Fruit fly (Drosophila melanogaster): ENCODE data around the gene CG43390.
A peak's percentile ranks its signal among the peaks of the same experiment; 100 is the strongest.

Gene CG43390

DNA sequence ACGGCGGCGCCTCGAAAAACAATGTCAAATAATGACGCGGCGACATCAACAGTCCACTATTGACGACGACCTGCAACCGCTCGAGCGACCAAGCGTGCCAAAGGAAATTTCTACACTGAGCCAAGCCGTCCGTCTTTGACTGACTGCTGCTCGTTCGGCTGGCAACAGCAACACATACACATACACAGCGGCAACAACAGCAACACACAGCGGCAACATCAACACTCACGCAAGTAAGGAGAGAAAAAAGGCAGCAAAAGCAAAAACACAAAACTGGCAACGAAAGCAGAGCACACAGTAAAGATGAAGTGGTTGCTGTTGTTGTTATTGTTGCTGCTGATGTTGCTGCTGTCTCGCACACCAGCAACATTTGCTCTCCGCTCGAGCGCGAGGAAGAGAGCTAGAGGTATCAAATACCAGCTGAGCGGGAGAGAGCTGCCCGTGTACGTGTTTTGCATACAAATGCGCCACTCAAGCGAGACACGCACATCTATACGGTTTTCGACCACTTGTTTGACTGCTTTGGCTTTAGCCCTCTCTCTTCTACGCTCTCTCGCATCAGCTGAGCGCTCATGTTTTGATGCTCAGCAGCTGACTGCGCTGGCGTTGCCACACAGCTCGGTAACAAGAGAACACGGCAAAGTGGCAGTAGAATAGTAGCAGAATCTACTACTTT, 26.6 kb downstream of the CG43390 start (continued):
- TF ChIP-seq CG10654 (GFP tag; optimal IDR thresholded peaks at IDR 0.05) (no peak), CG8765 (GFP tag; IDR thresholded peaks at IDR 0.05) (peak; percentile 61; the same call in 1 of the 2 replicates), CG9437 (GFP tag; optimal IDR thresholded peaks at IDR 0.05) (no peak), ara (GFP tag; IDR thresholded peaks at IDR 0.05) (no peak), trh (GFP tag; optimal IDR thresholded peaks at IDR 0.05) (no peak), Trl (optimal IDR thresholded peaks at IDR 0.05) (peak; percentile 99 to 100), Trl (GFP tag; optimal IDR thresholded peaks at IDR 0.05) (peak; percentile 78), CG33557 (GFP tag; optimal IDR thresholded peaks at IDR 0.05) (no peak), CG2678 (tag; optimal IDR thresholded peaks at IDR 0.05) (peak; percentile 13), CG4854 (GFP tag; optimal IDR thresholded peaks at IDR 0.05) (no peak), eve (GFP tag; optimal IDR thresholded peaks at IDR 0.05) (no peak), CG14050 (GFP tag; IDR thresholded peaks at IDR 0.05) (no peak), HmgD (GFP tag; optimal IDR thresholded peaks at IDR 0.05) (peak; percentile 20), Dbx (GFP tag; IDR thresholded peaks at IDR 0.05) (0 out of 3 replicates have a peak, but pooled peaks have one; percentile 38), repo (GFP tag; optimal IDR thresholded peaks at IDR 0.05) (no peak), mirr (GFP tag; optimal IDR thresholded peaks at IDR 0.05) (peak; percentile 59), CG13624 (GFP tag; optimal IDR thresholded peaks at IDR 0.05) (peak; percentile 40), Awh (GFP tag; IDR thresholded peaks at IDR 0.05) (no peak), D19A (tag; optimal IDR thresholded peaks at IDR 0.05) (no peak), CG11696 (GFP tag; IDR thresholded peaks at IDR 0.05) (0 out of 2 replicates have a peak, but pooled peaks have one; percentile 17), Drgx (GFP tag; IDR thresholded peaks at IDR 0.05) (peak; percentile 71), CG15601 (tag; optimal IDR thresholded peaks at IDR 0.05) (no peak), TFAM (GFP tag; optimal IDR thresholded peaks at IDR 0.05) (no peak), dmrt11E (tag; optimal IDR thresholded peaks at IDR 0.05) (no peak), CG30020 (tag; optimal IDR thresholded peaks at IDR 0.05) (no peak), Pdp1 (GFP tag; optimal IDR thresholded peaks at IDR 0.05) (no peak), CG10565 (GFP tag; optimal IDR thresholded peaks at IDR 0.05) (no peak), CG14860 (GFP tag; IDR thresholded peaks at IDR 0.05; ENCODE audit: partially characterized antibody) (no peak), Sox100B (GFP tag; optimal IDR thresholded peaks at IDR 0.05) (no peak), CG7928 (GFP tag; optimal IDR thresholded peaks at IDR 0.05) (no peak), Ada2b (GFP tag; IDR thresholded peaks at IDR 0.05) (no peak), CG16815 (GFP tag; optimal IDR thresholded peaks at IDR 0.05) (no peak), CG7963 (GFP tag; IDR thresholded peaks at IDR 0.05; ENCODE audit: partially characterized antibody) (no peak), yki (optimal IDR thresholded peaks at IDR 0.05) (peak; percentile 96), CG18011 (GFP tag; optimal IDR thresholded peaks at IDR 0.05) (no peak), CG43689 (GFP tag; IDR thresholded peaks at IDR 0.05) (no peak), CG2889 (GFP tag; IDR thresholded peaks at IDR 0.05) (no peak), CG3065 (GFP tag; optimal IDR thresholded peaks at IDR 0.05) (no peak), wek (GFP tag; optimal IDR thresholded peaks at IDR 0.05) (peak; percentile 1), jigr1 (GFP tag; IDR thresholded peaks at IDR 0.05) (no peak), mld (GFP tag; IDR thresholded peaks at IDR 0.05; ENCODE audit: partially characterized antibody) (peak; percentile 63; the same call in 1 of the 3 replicates), CG15696 (tag; optimal IDR thresholded peaks at IDR 0.05) (no peak), NFAT (GFP tag; IDR thresholded peaks at IDR 0.05) (peak; percentile 61; the same call in 1 of the 2 replicates), CG10543 (GFP tag; optimal IDR thresholded peaks at IDR 0.05) (peak; percentile 78), CG4424 (GFP tag; optimal IDR thresholded peaks at IDR 0.05) (peak; percentile 100), pros (GFP tag; optimal IDR thresholded peaks at IDR 0.05) (peak; percentile 90), pnt (GFP tag; optimal IDR thresholded peaks at IDR 0.05) (no peak), gro (GFP tag; optimal IDR thresholded peaks at IDR 0.05) (no peak), Lpt (GFP tag; optimal IDR thresholded peaks at IDR 0.05) (no peak), CG4707 (GFP tag; optimal IDR thresholded peaks at IDR 0.05) (no peak), CG17186 (GFP tag; optimal IDR thresholded peaks at IDR 0.05) (no peak)
